Fruit fly (Drosophila melanogaster): ENCODE measurements around the gene mri.

mri gene

dm6 chr3L:199754-200596, at the start of gene mri, which contains the start of gene rno:
TSS of gene mri (plus strand) at chr3L:200174.
TSS of gene rno (minus strand) at chr3L:199762.
- TF ChIP-seq ttk (optimal IDR thresholded peaks at IDR 0.05) (no peak), h (optimal IDR thresholded peaks at IDR 0.05) (no peak), Myc (optimal IDR thresholded peaks at IDR 0.05) (no peak), psq (optimal IDR thresholded peaks at IDR 0.05) (no peak), insv (optimal IDR thresholded peaks at IDR 0.05) (no peak), Sin3A (optimal IDR thresholded peaks at IDR 0.05) (no peak)

- TF ChIP-seq insv (optimal IDR thresholded peaks at IDR 0.05) (no peak), Myc (optimal IDR thresholded peaks at IDR 0.05) (no peak)
These were observed 47.5 kb upstream of the mri start, which contains the start of the genes Dic61B and p130CAS for dm6 chr3L:152489-152888. TSS of gene Dic61B (minus strand) at chr3L:152589. TSS of gene p130CAS (plus strand) at chr3L:152884.

- TF ChIP-seq Myc (optimal IDR thresholded peaks at IDR 0.05) = no peak
- TF ChIP-seq h (optimal IDR thresholded peaks at IDR 0.05) = no peak
- no peak for TF ChIP-seq psq (optimal IDR thresholded peaks at IDR 0.05)
- TF ChIP-seq ttk (optimal IDR thresholded peaks at IDR 0.05) = no peak
- TF ChIP-seq insv (optimal IDR thresholded peaks at IDR 0.05) = no peak
- no peak for TF ChIP-seq Sin3A (optimal IDR thresholded peaks at IDR 0.05)
These were observed 46.3 kb upstream of the mri start for dm6 chr3L:153670-154069.

dm6 chr3L:156591-157303, 43.2 kb upstream of the mri start:
- no peak for TF ChIP-seq insv (optimal IDR thresholded peaks at IDR 0.05)
- no peak for TF ChIP-seq ttk (optimal IDR thresholded peaks at IDR 0.05)
- TF ChIP-seq Sin3A (optimal IDR thresholded peaks at IDR 0.05) = no peak
- TF ChIP-seq psq (optimal IDR thresholded peaks at IDR 0.05) = no peak
- no peak for TF ChIP-seq Myc (optimal IDR thresholded peaks at IDR 0.05)
- no peak for TF ChIP-seq h (optimal IDR thresholded peaks at IDR 0.05)

dm6 chr3L:157674-158179, 42.2 kb upstream of the mri start:
- no peak for TF ChIP-seq insv (optimal IDR thresholded peaks at IDR 0.05)
- TF ChIP-seq Myc (optimal IDR thresholded peaks at IDR 0.05) = no peak
- no peak for TF ChIP-seq ttk (optimal IDR thresholded peaks at IDR 0.05)
- no peak for TF ChIP-seq h (optimal IDR thresholded peaks at IDR 0.05)
- TF ChIP-seq psq (optimal IDR thresholded peaks at IDR 0.05) = no peak
- TF ChIP-seq Sin3A (optimal IDR thresholded peaks at IDR 0.05) = no peak

- TF ChIP-seq ttk (optimal IDR thresholded peaks at IDR 0.05) (no peak), insv (optimal IDR thresholded peaks at IDR 0.05) (no peak), Sin3A (optimal IDR thresholded peaks at IDR 0.05) (no peak), psq (optimal IDR thresholded peaks at IDR 0.05) (no peak), Myc (optimal IDR thresholded peaks at IDR 0.05) (no peak), h (optimal IDR thresholded peaks at IDR 0.05) (no peak)
These were observed 40.4 kb upstream of the mri start for dm6 chr3L:159406-160084.

- TF ChIP-seq Myc (optimal IDR thresholded peaks at IDR 0.05) (no peak), psq (optimal IDR thresholded peaks at IDR 0.05) (no peak), ttk (optimal IDR thresholded peaks at IDR 0.05) (no peak), h (optimal IDR thresholded peaks at IDR 0.05) (no peak), Sin3A (optimal IDR thresholded peaks at IDR 0.05) (no peak), insv (optimal IDR thresholded peaks at IDR 0.05) (no peak)
These were observed 39.4 kb upstream of the mri start for dm6 chr3L:160446-161094.

- TF ChIP-seq psq (optimal IDR thresholded peaks at IDR 0.05) (no peak), Sin3A (optimal IDR thresholded peaks at IDR 0.05) (no peak), ttk (optimal IDR thresholded peaks at IDR 0.05) (no peak), insv (optimal IDR thresholded peaks at IDR 0.05) (no peak), Myc (optimal IDR thresholded peaks at IDR 0.05) (no peak), h (optimal IDR thresholded peaks at IDR 0.05) (no peak)
These were observed 38.0 kb upstream of the mri start for dm6 chr3L:161833-162587.

dm6 chr3L:165981-166788, 33.8 kb upstream of the mri start:
- TF ChIP-seq h (optimal IDR thresholded peaks at IDR 0.05) = no peak

- no peak for TF ChIP-seq insv (optimal IDR thresholded peaks at IDR 0.05)
These were observed 33.2 kb upstream of the mri start for dm6 chr3L:166789-167132.

- no peak for TF ChIP-seq ttk (optimal IDR thresholded peaks at IDR 0.05)
- TF ChIP-seq Sin3A (optimal IDR thresholded peaks at IDR 0.05) = no peak
- no peak for TF ChIP-seq psq (optimal IDR thresholded peaks at IDR 0.05)
- no peak for TF ChIP-seq h (optimal IDR thresholded peaks at IDR 0.05)
- no peak for TF ChIP-seq Myc (optimal IDR thresholded peaks at IDR 0.05)
- no peak for TF ChIP-seq insv (optimal IDR thresholded peaks at IDR 0.05)
These were observed 28.2 kb upstream of the mri start for dm6 chr3L:171729-172128.

Data from Kc167 (cell line).